Worm (Caenorhabditis elegans) whole organism, young adult: ENCODE data around the gene F42A10.5.

Experiments used
- ama-1 ChIP-seq, 3 experiments: fragments of 150-350 bp in 1 of 3; sonication (generic microtip) in 2 of 3; optimal IDR thresholded peaks; 2 replicates each; lab custom pipeline; 2014 to 2018; ENCODE audit warnings: missing biosample characterization in 2 of 3, missing genetic modification characterization in 2 of 3, missing genetic modification reagents in 2 of 3
- aptf-3 ChIP-seq: fragments of 200-800 bp; sonication (Bioruptor generic); IDR thresholded peaks from 2 replicates; pipeline ENCODE4 v1.3.6; 2022; ENCODE audit warnings: missing genetic modification characterization, missing compliant biosample characterization
- ceh-27 ChIP-seq: fragments of 200-800 bp; sonication (Bioruptor generic); optimal IDR thresholded peaks from 2 replicates; lab custom pipeline; 2018; ENCODE audit warnings: mild to moderate bottlenecking, missing genetic modification characterization, moderate library complexity, missing compliant biosample characterization
- chd-7 ChIP-seq: sonication (generic microtip); optimal IDR thresholded peaks from 2 replicates; lab custom pipeline; 2016; ENCODE audit warnings: mild to moderate bottlenecking, missing genetic modification characterization, moderate library complexity, missing compliant biosample characterization
- lin-40 ChIP-seq: sonication (generic microtip); optimal IDR thresholded peaks from 2 replicates; lab custom pipeline; 2016; ENCODE audit warnings: missing genetic modification characterization, mild to moderate bottlenecking, missing compliant biosample characterization, missing genotype, missing genetic modification reagents
- pha-4 ChIP-seq: fragments of 150-350 bp; sonication (generic microtip); optimal IDR thresholded peaks from 2 replicates; lab custom pipeline; 2014; ENCODE audit warnings: missing biosample characterization, missing genetic modification reagents, missing genetic modification characterization
- unc-62 ChIP-seq: fragments of 150-350 bp; optimal IDR thresholded peaks from 2 replicates; lab custom pipeline; 2014; ENCODE audit warnings: missing biosample characterization, missing genetic modification reagents, missing genetic modification characterization
- xnd-1 ChIP-seq: sonication (generic microtip); optimal IDR thresholded peaks from 2 replicates; lab custom pipeline; 2016; ENCODE audit warnings: missing genotype, missing genetic modification reagents, missing genetic modification characterization, missing compliant biosample characterization
- ztf-22 ChIP-seq: fragments of 200-800 bp; sonication (Bioruptor generic); optimal IDR thresholded peaks from 2 replicates; lab custom pipeline; 2018; ENCODE audit warnings: mild to moderate bottlenecking, missing genetic modification characterization, moderate library complexity, missing compliant biosample characterization
- ztf-26 ChIP-seq: sonication (generic microtip); optimal IDR thresholded peaks from 2 replicates; lab custom pipeline; 2017; ENCODE audit warnings: missing genetic modification characterization, missing compliant biosample characterization

DNA sequence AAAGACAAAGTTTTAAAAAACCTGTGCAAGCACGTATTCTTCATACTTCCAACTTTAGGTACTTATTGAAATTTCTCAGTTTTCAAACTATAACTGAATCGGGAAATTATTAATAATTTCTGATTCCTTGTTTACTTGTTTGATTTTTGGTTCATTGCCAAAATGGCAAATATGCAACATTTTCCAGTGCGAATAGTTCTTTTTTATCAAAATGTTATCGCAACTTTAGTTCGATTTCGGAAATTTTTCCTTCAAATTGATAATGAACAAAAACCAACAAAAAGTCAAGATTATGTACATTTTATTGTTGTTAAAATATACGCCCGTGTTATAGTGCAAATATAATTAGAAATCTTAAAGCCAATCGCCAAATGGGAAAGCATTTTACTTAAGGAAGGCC, 4.4 kb upstream of the F42A10.5 start:
- TF ChIP-seq pha-4 (tag; lab: Kevin White, UChicago) (no peak), ztf-22 (no peak), aptf-3 (GFP tag; lab: Robert Waterston, UW) (no peak), chd-7 (tag; lab: Kevin White, UChicago) (no peak), ceh-27 (GFP tag; lab: Kevin White, UChicago) (no peak), ama-1 (optimal IDR thresholded peaks at IDR 0.05; lab: Kevin White, UChicago) (no peak), ama-1 (GFP tag; optimal IDR thresholded peaks at IDR 0.05; lab: Kevin White, UChicago) (no peak), xnd-1 (tag; lab: Kevin White, UChicago) (no peak), lin-40 (no peak), unc-62 (GFP tag; lab: Kevin White, UChicago) (no peak), ztf-26 (tag; lab: Kevin White, UChicago) (no peak)
